Worm (Caenorhabditis elegans) whole organism, late embryonic: ENCODE data around the gene clec-121.

Experiments used
- ceh-9 ChIP-seq: sonication (generic microtip); optimal IDR thresholded peaks from 2 replicates; lab custom pipeline; 2016; ENCODE audit warnings: mild to moderate bottlenecking, missing genetic modification characterization, inconsistent platforms, missing compliant biosample characterization
- ets-4 ChIP-seq: sonication (generic microtip); optimal IDR thresholded peaks from 2 replicates; lab custom pipeline; 2016; ENCODE audit warnings: missing genetic modification characterization, missing compliant biosample characterization
- hlh-13 ChIP-seq: fragments of 200-800 bp; sonication (Bioruptor generic); optimal IDR thresholded peaks from 2 replicates; lab custom pipeline; 2018; ENCODE audit warnings: mild to moderate bottlenecking, missing genetic modification characterization, missing compliant biosample characterization
- lin-11 ChIP-seq: fragments of 200-800 bp; sonication (Bioruptor generic); optimal IDR thresholded peaks from 2 replicates; lab custom pipeline; 2018; ENCODE audit warnings: mild to moderate bottlenecking, missing genetic modification characterization, missing compliant biosample characterization
- nhr-11 ChIP-seq: fragments of 150-350 bp; optimal IDR thresholded peaks from 2 replicates; lab custom pipeline; 2014; ENCODE audit warnings: missing biosample characterization, missing genetic modification characterization
- npax-4 ChIP-seq: sonication (generic microtip); optimal IDR thresholded peaks from 2 replicates; lab custom pipeline; 2016; ENCODE audit warnings: missing genetic modification characterization, missing compliant biosample characterization
- pqm-1 ChIP-seq: sonication (generic microtip); optimal IDR thresholded peaks from 2 replicates; lab custom pipeline; 2016; ENCODE audit warnings: missing genetic modification characterization, missing compliant biosample characterization

DNA sequence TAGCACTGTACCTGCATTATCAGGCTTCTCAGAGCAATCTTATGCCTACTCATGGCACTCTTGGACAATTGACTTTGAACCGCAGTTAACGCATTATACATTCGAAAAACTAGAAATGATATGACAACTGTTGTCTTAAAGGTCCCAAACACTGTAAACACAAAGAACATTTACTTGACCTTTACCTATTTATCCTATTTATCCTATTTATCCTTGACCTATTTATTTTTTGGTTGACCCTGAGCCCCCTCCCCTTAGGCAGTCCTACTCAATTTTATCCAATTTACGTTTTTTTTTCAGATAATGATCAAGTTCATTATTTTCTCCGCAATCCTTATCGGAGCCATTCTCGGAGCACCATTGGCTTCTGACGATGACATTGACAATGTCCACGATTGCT, 49.5 kb downstream of the clec-121 start, which contains the start of the genes T10D4.14 and T10D4.19:
- TF ChIP-seq hlh-13 (GFP tag; lab: Kevin White, UChicago) (no peak), npax-4 (tag; lab: Kevin White, UChicago) (no peak), ceh-9 (tag; lab: Kevin White, UChicago) (no peak), pqm-1 (no peak), lin-11 (tag; lab: Kevin White, UChicago) (no peak), nhr-11 (no peak), ets-4 (tag; lab: Kevin White, UChicago) (no peak)
